Fruit fly (Drosophila melanogaster): Measurements from ENCODE around the gene Teh3.

DNA sequence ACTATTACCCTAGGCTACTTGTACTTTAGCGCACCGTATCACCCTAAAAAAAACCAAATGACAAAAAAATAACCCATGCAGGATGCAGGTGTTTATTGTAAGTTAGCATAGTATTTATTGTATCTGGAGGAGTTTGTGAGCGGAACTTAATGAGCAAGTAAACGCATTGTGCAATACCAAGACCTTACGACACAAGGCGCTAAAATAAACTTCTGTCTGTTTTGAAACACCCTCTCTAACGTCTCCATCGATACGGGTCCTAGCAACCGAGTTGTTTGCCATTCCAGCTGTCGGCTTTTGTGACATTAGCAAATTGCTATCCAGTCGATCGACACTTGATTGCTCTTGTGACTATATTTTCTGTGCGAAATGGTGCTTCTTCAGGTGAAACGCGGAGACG is 10.9 kb downstream of the Teh3 start, which contains the start of gene CG18675:
- no peak for TF ChIP-seq CG31365 (tag; optimal IDR thresholded peaks at IDR 0.05)
- TF ChIP-seq Ets97D (GFP tag; optimal IDR thresholded peaks at IDR 0.05), result no peak
- no peak for TF ChIP-seq psq (GFP tag; optimal IDR thresholded peaks at IDR 0.05)
- TF ChIP-seq Deaf1 (tag; optimal IDR thresholded peaks at IDR 0.05), result no peak
- no peak for TF ChIP-seq ci (GFP tag; IDR thresholded peaks at IDR 0.05)

All from whole organism, embryonic.